Worm (Caenorhabditis elegans) whole organism, L4 larva: ENCODE measurements around the gene dpy-17.

ENCODE experiments used
- ceh-82 ChIP-seq: sonication (generic microtip); optimal IDR thresholded peaks from 2 replicates; lab custom pipeline; 2017; ENCODE audit warnings: missing biosample characterization, missing genetic modification characterization
- ztf-11 ChIP-seq: fragments of 150-350 bp; optimal IDR thresholded peaks from 2 replicates; lab custom pipeline; 2014; ENCODE audit warnings: missing biosample characterization, missing genetic modification characterization

DNA sequence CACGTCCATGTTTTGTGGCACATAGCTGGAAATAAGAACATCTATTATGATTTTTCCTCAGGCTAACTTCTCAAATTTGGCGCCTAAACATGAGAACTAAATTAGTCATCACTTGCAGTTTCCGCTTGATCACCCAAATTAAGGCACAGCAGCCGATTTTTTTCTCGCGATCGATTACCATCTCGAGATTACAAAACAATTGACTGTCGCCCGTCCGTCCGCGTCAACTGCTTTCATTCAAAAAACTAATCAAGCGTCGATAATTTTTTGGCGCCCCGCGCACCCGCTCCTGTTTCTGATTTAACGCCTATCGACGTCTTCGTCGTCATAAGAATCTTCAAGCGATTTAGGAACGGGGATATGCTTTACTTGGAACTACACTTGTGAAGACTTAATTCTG lies 30.6 kb downstream of the dpy-17 start:
- TF ChIP-seq ztf-11 (tag; lab: Kevin White, UChicago) = no peak
- TF ChIP-seq ceh-82 (tag; lab: Kevin White, UChicago) = no peak
